Fruit fly (Drosophila melanogaster) whole organism, wandering third instar larva: ENCODE data around the gene LysE.

ENCODE experiments used
- Abd-B ChIP-seq: fragments of >200 bp; optimal IDR thresholded peaks from 2 replicates; lab custom pipeline; 2017; ENCODE audit warnings: missing biosample characterization, missing genetic modification characterization
- CG32264 ChIP-seq: fragments of 200-800 bp; sonication (Bioruptor generic); optimal IDR thresholded peaks from 2 replicates; lab custom pipeline; 2016; ENCODE audit warnings: missing biosample characterization, missing genetic modification characterization
- CG9705 ChIP-seq: fragments of 200-800 bp; sonication (Bioruptor generic); optimal IDR thresholded peaks from 2 replicates; lab custom pipeline; 2018; ENCODE audit warnings: missing biosample characterization, mild to moderate bottlenecking, missing genetic modification characterization
- CrebA ChIP-seq: fragments of 200-800 bp; sonication (Bioruptor generic); optimal IDR thresholded peaks from 2 replicates; lab custom pipeline; 2016; ENCODE audit warnings: missing biosample characterization, mild to moderate bottlenecking, missing genetic modification characterization, borderline replicate concordance
- Dfd ChIP-seq: fragments of >200 bp; optimal IDR thresholded peaks from 2 replicates; lab custom pipeline; 2017; ENCODE audit warnings: missing biosample characterization, missing genetic modification characterization
- Dif ChIP-seq: fragments of 200-275, 200-300 bp; sonication (Bioruptor generic); optimal IDR thresholded peaks from 2 replicates; lab custom pipeline; 2018; ENCODE audit warnings: missing biosample characterization, missing genetic modification characterization; ENCODE audit not compliant: partially characterized antibody
- GATAd ChIP-seq: sonication (Bioruptor generic); optimal IDR thresholded peaks from 2 replicates; lab custom pipeline; 2016; ENCODE audit warnings: missing biosample characterization, missing genetic modification characterization
- HLH106 ChIP-seq: fragments of 200-800 bp; optimal IDR thresholded peaks from 3 replicates; lab custom pipeline; 2019; ENCODE audit warnings: missing biosample characterization, mild to moderate bottlenecking, missing genetic modification characterization, moderate library complexity
- Hnf4 ChIP-seq: fragments of 200-800 bp; sonication (Bioruptor generic); optimal IDR thresholded peaks from 2 replicates; lab custom pipeline; 2016; ENCODE audit warnings: missing biosample characterization, mild to moderate bottlenecking, missing genetic modification characterization
- Hr78 ChIP-seq: fragments of >200 bp; optimal IDR thresholded peaks from 2 replicates; lab custom pipeline; 2017; ENCODE audit warnings: missing biosample characterization, missing genetic modification characterization
- Hr83 ChIP-seq: fragments of 200-300 bp; sonication (Bioruptor generic); optimal IDR thresholded peaks from 2 replicates; lab custom pipeline; 2016; ENCODE audit warnings: missing biosample characterization, mild to moderate bottlenecking, missing genetic modification characterization, moderate library complexity; ENCODE audit not compliant: poor library complexity, severe bottlenecking
- Jra ChIP-seq: sonication (Bioruptor generic); optimal IDR thresholded peaks from 2 replicates; lab custom pipeline; 2016; ENCODE audit warnings: missing biosample characterization, missing genetic modification characterization
- Mio ChIP-seq: sonication (Bioruptor generic); optimal IDR thresholded peaks from 2 replicates; lab custom pipeline; 2016; ENCODE audit warnings: missing biosample characterization, missing genetic modification characterization
- Myc ChIP-seq: fragments of >200 bp; optimal IDR thresholded peaks from 2 replicates; lab custom pipeline; 2017
- N ChIP-seq: fragments of >200 bp; optimal IDR thresholded peaks from 2 replicates; lab custom pipeline; 2018; ENCODE audit warnings: missing biosample characterization, missing external identifiers, missing genetic modification characterization
- OdsH ChIP-seq: fragments of 200-800 bp; sonication (Bioruptor generic); optimal IDR thresholded peaks from 2 replicates; lab custom pipeline; 2016; ENCODE audit warnings: missing biosample characterization, mild to moderate bottlenecking, missing genetic modification characterization
- Rel ChIP-seq, 2 experiments: fragments of 200-800 bp; sonication (Bioruptor generic) in 1 of 2; optimal IDR thresholded peaks; 2 replicates in 1 of 2; 3 replicates in 1 of 2; lab custom pipeline; 2016 to 2019; ENCODE audit warnings: mild to moderate bottlenecking in 2 of 2, missing biosample characterization in 2 of 2, missing genetic modification characterization in 2 of 2, moderate library complexity in 1 of 2
- Sp1 ChIP-seq: fragments of 200-800 bp; sonication (Bioruptor generic); optimal IDR thresholded peaks from 3 replicates; lab custom pipeline; 2019; ENCODE audit warnings: missing biosample characterization, mild to moderate bottlenecking, missing genetic modification characterization, moderate library complexity
- Vsx2 ChIP-seq: fragments of 200-300, 225-300 bp; sonication (Bioruptor generic); optimal IDR thresholded peaks from 2 replicates; lab custom pipeline; 2018; ENCODE audit warnings: missing biosample characterization, missing genetic modification characterization; ENCODE audit not compliant: partially characterized antibody
- br ChIP-seq: fragments of 200-800 bp; sonication (Bioruptor generic); optimal IDR thresholded peaks from 2 replicates; lab custom pipeline; 2016; ENCODE audit warnings: missing biosample characterization, missing genetic modification characterization
- brk ChIP-seq: fragments of 200-800 bp; sonication (Bioruptor generic); optimal IDR thresholded peaks from 2 replicates; lab custom pipeline; 2016; ENCODE audit warnings: missing biosample characterization, mild to moderate bottlenecking, missing genetic modification characterization
- dl ChIP-seq, 2 experiments: fragments of 175-275, 200-275 bp in 1 of 2; fragments of 200-275 bp in 1 of 2; sonication (Bioruptor generic); optimal IDR thresholded peaks; lab custom pipeline; 2018; ENCODE audit warnings: mild to moderate bottlenecking in 2 of 2, missing biosample characterization in 2 of 2, missing genetic modification characterization in 2 of 2, moderate library complexity in 2 of 2; ENCODE audit not compliant: partially characterized antibody in 2 of 2, insufficient read depth in 1 of 2
- dmrt93B ChIP-seq: fragments of 200-800 bp; sonication (Bioruptor generic); optimal IDR thresholded peaks from 2 replicates; lab custom pipeline; 2018; ENCODE audit warnings: missing biosample characterization, mild to moderate bottlenecking, missing genetic modification characterization
- dsf ChIP-seq: sonication (Bioruptor generic); optimal IDR thresholded peaks from 2 replicates; lab custom pipeline; 2016; ENCODE audit warnings: missing biosample characterization, missing genetic modification characterization, borderline replicate concordance
- ey ChIP-seq: fragments of 200-800 bp; sonication (Bioruptor generic); optimal IDR thresholded peaks from 2 replicates; lab custom pipeline; 2016; ENCODE audit warnings: missing biosample characterization, missing genetic modification characterization
- foxo ChIP-seq, 2 experiments: fragments of 200-800 bp; sonication (Bioruptor generic); optimal IDR thresholded peaks; 2 replicates in 1 of 2; 3 replicates in 1 of 2; lab custom pipeline; 2016 to 2017; ENCODE audit warnings: missing biosample characterization in 2 of 2, missing genetic modification characterization in 2 of 2
- fru ChIP-seq: fragments of 200-800 bp; sonication (Bioruptor generic); optimal IDR thresholded peaks from 3 replicates; lab custom pipeline; 2016; ENCODE audit warnings: missing biosample characterization, mild to moderate bottlenecking, missing genetic modification characterization
- h ChIP-seq: fragments of 200-800 bp; sonication (Bioruptor generic); optimal IDR thresholded peaks from 3 replicates; lab custom pipeline; 2016; ENCODE audit warnings: missing biosample characterization, mild to moderate bottlenecking, missing genetic modification characterization
- jim ChIP-seq: fragments of 175-275, 200-325 bp; sonication (Bioruptor generic); optimal IDR thresholded peaks from 2 replicates; lab custom pipeline; 2016; ENCODE audit warnings: missing biosample characterization, mild to moderate bottlenecking, missing genetic modification characterization
- lola ChIP-seq: fragments of >200 bp; optimal IDR thresholded peaks from 2 replicates; lab custom pipeline; 2017; ENCODE audit warnings: missing biosample characterization, missing genetic modification characterization
- pan ChIP-seq: fragments of >200 bp; optimal IDR thresholded peaks from 2 replicates; lab custom pipeline; 2017
- psq ChIP-seq: fragments of 200-800 bp; sonication (Bioruptor generic); optimal IDR thresholded peaks from 3 replicates; lab custom pipeline; 2017; ENCODE audit warnings: missing biosample characterization, mild to moderate bottlenecking, missing genetic modification characterization, moderate library complexity
- rgr ChIP-seq: fragments of 200-800 bp; sonication (Bioruptor generic); optimal IDR thresholded peaks from 3 replicates; lab custom pipeline; 2016; ENCODE audit warnings: missing biosample characterization, mild to moderate bottlenecking, missing genetic modification characterization
- sage ChIP-seq: fragments of 200-800 bp; sonication (Bioruptor generic); optimal IDR thresholded peaks from 2 replicates; lab custom pipeline; 2016; ENCODE audit warnings: missing biosample characterization, mild to moderate bottlenecking, missing genetic modification characterization
- sv ChIP-seq: fragments of 200-800 bp; sonication (Bioruptor generic); optimal IDR thresholded peaks from 3 replicates; lab custom pipeline; 2016; ENCODE audit warnings: missing biosample characterization, missing genetic modification characterization
- tai ChIP-seq: sonication (Bioruptor generic); optimal IDR thresholded peaks from 2 replicates; lab custom pipeline; 2016; ENCODE audit warnings: missing biosample characterization, missing genetic modification characterization
- usp ChIP-seq: fragments of >200 bp; optimal IDR thresholded peaks from 2 replicates; lab custom pipeline; 2017; ENCODE audit warnings: missing biosample characterization, missing genetic modification characterization
- woc ChIP-seq: sonication (Bioruptor generic); optimal IDR thresholded peaks from 2 replicates; lab custom pipeline; 2016; ENCODE audit warnings: missing biosample characterization, mild to moderate bottlenecking, missing genetic modification characterization

Gene LysE

dm6 chr3L:1250396-1250795 is 37.8 kb downstream of the LysE start, which contains the start of gene Bfc:
Gene Bfc (plus strand): TSS chr3L:1250696.
- no peak for TF ChIP-seq CrebA (GFP tag; lab: Kevin White, UChicago)
- no peak for TF ChIP-seq sv (GFP tag; lab: Kevin White, UChicago)
- no peak for TF ChIP-seq OdsH (GFP tag; lab: Kevin White, UChicago)
- no peak for TF ChIP-seq CG9705 (GFP tag; lab: Kevin White, UChicago)
- no peak for TF ChIP-seq Hnf4 (GFP tag; lab: Kevin White, UChicago)
- no peak for TF ChIP-seq Abd-B
- TF ChIP-seq lola (GFP tag; lab: Kevin White, UChicago) = no peak
- no peak for TF ChIP-seq brk
- TF ChIP-seq Hr78 = no peak
- no peak for TF ChIP-seq usp (GFP tag; lab: Kevin White, UChicago)
- no peak for TF ChIP-seq rgr
- no peak for TF ChIP-seq jim (GFP tag; lab: Kevin White, UChicago)
- TF ChIP-seq br (GFP tag; lab: Kevin White, UChicago) = no peak
- no peak for TF ChIP-seq Sp1
- TF ChIP-seq Hr83 (GFP tag; lab: Kevin White, UChicago) = no peak
- no peak for TF ChIP-seq Dif (GFP tag; lab: Kevin White, UChicago)
- TF ChIP-seq N (GFP tag; lab: Kevin White, UChicago) = no peak
- no peak for TF ChIP-seq Mio
- TF ChIP-seq GATAd (GFP tag; lab: Kevin White, UChicago) = no peak

- TF ChIP-seq Sp1 (no peak), jim (GFP tag; lab: Kevin White, UChicago) (no peak), Dfd (no peak), Hr78 (no peak), foxo (GFP tag; optimal IDR thresholded peaks at IDR 0.05; lab: Kevin White, UChicago) (no peak), psq (GFP tag; lab: Kevin White, UChicago) (no peak), dmrt93B (GFP tag; lab: Kevin White, UChicago) (no peak), Rel (GFP tag; optimal IDR thresholded peaks at IDR 0.05; lab: Kevin White, UChicago) (no peak), Rel (tag; optimal IDR thresholded peaks at IDR 0.05; lab: Kevin White, UChicago) (no peak), pan (lab: Kevin White, UChicago) (no peak), GATAd (GFP tag; lab: Kevin White, UChicago) (no peak)
- TF ChIP-seq, all 38 proteins: peak for 0
Measured at dm6 chr3L:1251712-1252111, 39.1 kb downstream of the LysE start, which contains the start of the genes CG9130 and CG9133. Gene CG9130 (plus strand): TSS chr3L:1252012. Gene CG9133 (plus strand): TSS chr3L:1252012.

- TF ChIP-seq ey (no peak), Abd-B (no peak), GATAd (GFP tag; lab: Kevin White, UChicago) (no peak), sv (GFP tag; lab: Kevin White, UChicago) (no peak), brk (no peak), Vsx2 (GFP tag; lab: Kevin White, UChicago) (peak; percentile 43), CrebA (GFP tag; lab: Kevin White, UChicago) (no peak), OdsH (GFP tag; lab: Kevin White, UChicago) (no peak), Hr83 (GFP tag; lab: Kevin White, UChicago) (peak; percentile 17), dsf (GFP tag; lab: Kevin White, UChicago) (no peak), lola (GFP tag; lab: Kevin White, UChicago) (no peak), Hnf4 (GFP tag; lab: Kevin White, UChicago) (no peak), CG9705 (GFP tag; lab: Kevin White, UChicago) (no peak), Dif (GFP tag; lab: Kevin White, UChicago) (peak; percentile 23), br (GFP tag; lab: Kevin White, UChicago) (peak; percentile 7), rgr (peak; percentile 9), sage (GFP tag; lab: Kevin White, UChicago) (no peak), Hr78 (no peak), CG32264 (GFP tag; lab: Kevin White, UChicago) (no peak), usp (GFP tag; lab: Kevin White, UChicago) (no peak), Dfd (no peak), dmrt93B (GFP tag; lab: Kevin White, UChicago) (no peak), Mio (no peak), Myc (lab: Kevin White, UChicago) (no peak), jim (GFP tag; lab: Kevin White, UChicago) (peak; percentile 12), tai (GFP tag; lab: Kevin White, UChicago) (no peak), dl (GFP tag; optimal IDR thresholded peaks at IDR 0.05; lab: Kevin White, UChicago; ENCODE audit: insufficient read depth in 1 of 2, partially characterized antibody in 2 of 2) (no peak), HLH106 (tag; lab: Kevin White, UChicago) (no peak), pan (lab: Kevin White, UChicago) (no peak), woc (GFP tag; lab: Kevin White, UChicago) (no peak), foxo (GFP tag; optimal IDR thresholded peaks at IDR 0.05; lab: Kevin White, UChicago) (peak in 1 of 2 experiments; percentile 10), Jra (no peak), Rel (GFP tag; optimal IDR thresholded peaks at IDR 0.05; lab: Kevin White, UChicago) (no peak), Rel (tag; optimal IDR thresholded peaks at IDR 0.05; lab: Kevin White, UChicago) (peak; percentile 17), h (GFP tag; lab: Kevin White, UChicago) (peak; percentile 65), Sp1 (peak; percentile 15), N (GFP tag; lab: Kevin White, UChicago) (no peak), psq (GFP tag; lab: Kevin White, UChicago) (no peak), fru (peak; percentile 35)
Measured at dm6 chr3L:1256061-1256780, 43.6 kb downstream of the LysE start, which contains the start of gene tfc. Gene tfc (plus strand): TSS chr3L:1256449.
